Worm (Caenorhabditis elegans) whole organism, midembryonic: ENCODE results near the gene jmjd-3.2.

ENCODE experiments used
- T22C8.4 ChIP-seq: fragments of 200-800 bp; sonication (Bioruptor generic); IDR thresholded peaks from 2 replicates; pipeline ENCODE4 v1.3.6; 2022; ENCODE audit warnings: missing genetic modification characterization, missing compliant biosample characterization
- cog-1 ChIP-seq: sonication (generic microtip); optimal IDR thresholded peaks from 2 replicates; lab custom pipeline; 2016; ENCODE audit warnings: missing genetic modification characterization, missing compliant biosample characterization
- flt-1 ChIP-seq: fragments of 200-800 bp; sonication (Bioruptor generic); IDR thresholded peaks from 2 replicates; pipeline ENCODE4 v1.3.6; 2022; ENCODE audit warnings: missing genetic modification characterization, missing compliant biosample characterization
- klf-2 ChIP-seq: fragments of 200-800 bp; sonication (Bioruptor generic); conservative IDR thresholded peaks from 2 replicates; pipeline ENCODE4 v1.3.6; 2022; ENCODE audit warnings: missing genetic modification reagents, missing genetic modification characterization, missing compliant biosample characterization
- med-1 ChIP-seq: sonication (generic microtip); optimal IDR thresholded peaks from 2 replicates; lab custom pipeline; 2017; ENCODE audit warnings: missing genetic modification characterization, mild to moderate bottlenecking, missing compliant biosample characterization, antibody characterized with exemption, missing genetic modification reagents; ENCODE audit not compliant: insufficient read depth
- ref-1 ChIP-seq: fragments of 200-800 bp; sonication (Bioruptor generic); conservative IDR thresholded peaks from 2 replicates; pipeline ENCODE4 v1.3.6; 2022; ENCODE audit warnings: missing genetic modification reagents, missing genetic modification characterization, missing compliant biosample characterization
- tab-1 ChIP-seq: fragments of 200-800 bp; sonication (Bioruptor generic); IDR thresholded peaks from 2 replicates; pipeline ENCODE4 v1.3.6; 2022; ENCODE audit warnings: missing genetic modification characterization, missing compliant biosample characterization
- ztf-23 ChIP-seq: fragments of 200-800 bp; sonication (Bioruptor generic); IDR thresholded peaks from 2 replicates; pipeline ENCODE4 v1.3.6; 2022; ENCODE audit warnings: missing genetic modification reagents, missing genetic modification characterization, missing compliant biosample characterization
- ztf-29 ChIP-seq: fragments of 200-800 bp; sonication (Bioruptor generic); IDR thresholded peaks from 2 replicates; pipeline ENCODE4 v1.3.6; 2022; ENCODE audit warnings: missing genetic modification reagents, missing genetic modification characterization, missing compliant biosample characterization

DNA sequence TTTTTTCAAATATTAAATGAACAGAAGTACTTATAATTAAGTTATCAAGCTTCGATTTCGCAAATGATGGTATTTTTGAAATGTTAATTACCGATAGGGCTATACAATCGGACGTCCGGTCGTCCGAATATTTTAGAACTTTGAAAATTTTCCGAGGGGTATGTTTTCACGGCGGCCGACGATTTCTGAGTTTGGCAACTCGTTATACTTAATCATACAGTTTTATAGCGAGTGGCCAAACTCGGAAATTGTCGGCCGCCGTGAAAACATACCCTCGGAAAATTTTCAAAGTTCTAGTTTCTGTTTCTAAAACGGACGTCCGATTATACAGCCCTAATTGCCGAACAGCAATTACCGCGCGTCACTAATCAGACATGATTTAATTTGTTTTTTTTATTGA, 23.8 kb upstream of the jmjd-3.2 start:
- TF ChIP-seq ztf-23 (GFP tag; lab: Robert Waterston, UW) (no peak), ztf-29 (no peak), med-1 (GFP tag; lab: Kevin White, UChicago) (no peak), T22C8.4 (no peak), ref-1 (GFP tag; lab: Robert Waterston, UW) (no peak), tab-1 (GFP tag; lab: Robert Waterston, UW) (no peak), flt-1 (GFP tag; lab: Robert Waterston, UW) (no peak), cog-1 (tag; lab: Kevin White, UChicago) (no peak), klf-2 (no peak)
